Fruit fly (Drosophila melanogaster): ENCODE measurements around the gene Gr93b.

The Gr93b gene

dm6 chr3R:21859509-21859908 is 15.9 kb upstream of the Gr93b start (continued):
- TF ChIP-seq lbe (GFP tag; optimal IDR thresholded peaks at IDR 0.05), result peak; percentile 87
- no peak for TF ChIP-seq CG10274 (GFP tag; optimal IDR thresholded peaks at IDR 0.05)
- no peak for TF ChIP-seq Sry-β (GFP tag; optimal IDR thresholded peaks at IDR 0.05)
- no peak for TF ChIP-seq CG5180 (GFP tag; optimal IDR thresholded peaks at IDR 0.05)
- peak; percentile 58; the same call in 1 of the 2 replicates for TF ChIP-seq Drgx (GFP tag; IDR thresholded peaks at IDR 0.05)
- TF ChIP-seq CG13123 (GFP tag; optimal IDR thresholded peaks at IDR 0.05), result no peak
- 0 out of 3 replicates have a peak, but pooled peaks have one; percentile 37 for TF ChIP-seq CG34422 (GFP tag; IDR thresholded peaks at IDR 0.05)
- no peak for TF ChIP-seq Fer2 (tag; optimal IDR thresholded peaks at IDR 0.05)
- no peak for TF ChIP-seq ase (GFP tag; IDR thresholded peaks at IDR 0.05)
- TF ChIP-seq CG18599 (GFP tag; optimal IDR thresholded peaks at IDR 0.05), result no peak
- peak; percentile 49 for TF ChIP-seq CG2678 (tag; optimal IDR thresholded peaks at IDR 0.05)
- no peak for TF ChIP-seq Dad (GFP tag; optimal IDR thresholded peaks at IDR 0.05)
- no peak for TF ChIP-seq CG34376 (GFP tag; optimal IDR thresholded peaks at IDR 0.05)
- 0 out of 2 replicates have a peak, but pooled peaks have one; percentile 11 for TF ChIP-seq lmd (GFP tag; IDR thresholded peaks at IDR 0.05)
- TF ChIP-seq odd (GFP tag; optimal IDR thresholded peaks at IDR 0.05), result no peak
- TF ChIP-seq pho (GFP tag; optimal IDR thresholded peaks at IDR 0.05), result no peak
- peak; percentile 44 for TF ChIP-seq CG17359 (tag; optimal IDR thresholded peaks at IDR 0.05)
- peak; percentile 43 for TF ChIP-seq CG13424 (tag; optimal IDR thresholded peaks at IDR 0.05)
- no peak for TF ChIP-seq tll (GFP tag; optimal IDR thresholded peaks at IDR 0.05)
- no peak for TF ChIP-seq CG3065 (GFP tag; optimal IDR thresholded peaks at IDR 0.05)
- peak; percentile 62 for TF ChIP-seq CG8388 (GFP tag; optimal IDR thresholded peaks at IDR 0.05)
- TF ChIP-seq lola (GFP tag; optimal IDR thresholded peaks at IDR 0.05), result peak in 1 of 3 experiments; percentile 75
- TF ChIP-seq fd3F (GFP tag; optimal IDR thresholded peaks at IDR 0.05), result no peak
- peak; percentile 21 for TF ChIP-seq CG8359 (GFP tag; optimal IDR thresholded peaks at IDR 0.05; ENCODE audit: borderline replicate concordance)
- TF ChIP-seq gfzf (GFP tag; optimal IDR thresholded peaks at IDR 0.05), result no peak
- TF ChIP-seq CG11723 (GFP tag; optimal IDR thresholded peaks at IDR 0.05), result peak; percentile 9
- peak; percentile 47 for TF ChIP-seq bab2 (GFP tag; optimal IDR thresholded peaks at IDR 0.05)
- TF ChIP-seq Dref (GFP tag; IDR thresholded peaks at IDR 0.05), result no peak
- no peak for TF ChIP-seq CG30020 (tag; optimal IDR thresholded peaks at IDR 0.05)
- TF ChIP-seq fd64A (GFP tag; optimal IDR thresholded peaks at IDR 0.05), result no peak
- TF ChIP-seq jing (GFP tag; optimal IDR thresholded peaks at IDR 0.05), result peak; percentile 27
- TF ChIP-seq ash1 (GFP tag; optimal IDR thresholded peaks at IDR 0.05), result no peak
- peak; percentile 49 for TF ChIP-seq Blimp-1 (GFP tag; optimal IDR thresholded peaks at IDR 0.05)
- TF ChIP-seq ato (GFP tag; IDR thresholded peaks at IDR 0.05; ENCODE audit: partially characterized antibody), result no peak
- peak; percentile 37 for TF ChIP-seq Spps (tag; optimal IDR thresholded peaks at IDR 0.05)
- no peak for TF ChIP-seq Vsx1 (GFP tag; optimal IDR thresholded peaks at IDR 0.05)
- TF ChIP-seq Hr3 (GFP tag; optimal IDR thresholded peaks at IDR 0.05), result peak; percentile 26
- no peak for TF ChIP-seq knrl (GFP tag; IDR thresholded peaks at IDR 0.05; ENCODE audit: partially characterized antibody)
- TF ChIP-seq crp (GFP tag; optimal IDR thresholded peaks at IDR 0.05), result no peak
- peak; percentile 40 for TF ChIP-seq CG1529 (GFP tag; optimal IDR thresholded peaks at IDR 0.05)
- no peak for TF ChIP-seq tgo (GFP tag; IDR thresholded peaks at IDR 0.05)
- peak; percentile 30 for TF ChIP-seq ewg (GFP tag; optimal IDR thresholded peaks at IDR 0.05)
- TF ChIP-seq gcm (GFP tag; optimal IDR thresholded peaks at IDR 0.05), result peak; percentile 68
- no peak for TF ChIP-seq CG8478 (optimal IDR thresholded peaks at IDR 0.05)
- TF ChIP-seq fu2 (GFP tag; optimal IDR thresholded peaks at IDR 0.05), result no peak
- peak; percentile 5 for TF ChIP-seq shn (GFP tag; optimal IDR thresholded peaks at IDR 0.05)
- no peak for TF ChIP-seq ttk (GFP tag; IDR thresholded peaks at IDR 0.05)
- no peak for TF ChIP-seq bowl (GFP tag; IDR thresholded peaks at IDR 0.05)
- no peak for TF ChIP-seq Rfx (GFP tag; IDR thresholded peaks at IDR 0.05)
- TF ChIP-seq CG1832 (GFP tag; optimal IDR thresholded peaks at IDR 0.05), result no peak
